Fruit fly (Drosophila melanogaster) whole organism, embryonic: ENCODE results near the gene CG43915.

Experiments
- CG14710 ChIP-seq: fragments of 200-800 bp; sonication (Bioruptor generic); optimal IDR thresholded peaks from 3 replicates; lab custom pipeline; 2019; ENCODE audit warnings: missing biosample characterization, mild to moderate bottlenecking, missing genetic modification characterization, moderate library complexity
- CG6854 ChIP-seq: fragments of 200-800 bp; sonication (Bioruptor generic); optimal IDR thresholded peaks from 3 replicates; lab custom pipeline; 2017; ENCODE audit warnings: missing biosample characterization, mild to moderate bottlenecking, missing genetic modification characterization
- Ssrp ChIP-seq: fragments of 200-800 bp; sonication (Bioruptor generic); optimal IDR thresholded peaks from 2 replicates; lab custom pipeline; 2018; ENCODE audit warnings: missing biosample characterization, mild to moderate bottlenecking, missing genetic modification characterization, moderate library complexity
- Vsx1 ChIP-seq: fragments of 200-800 bp; sonication (Bioruptor generic); optimal IDR thresholded peaks from 2 replicates; lab custom pipeline; 2017; ENCODE audit warnings: missing biosample characterization, mild to moderate bottlenecking, missing genetic modification characterization, missing genetic modification reagents
- bowl ChIP-seq: fragments of 200-800 bp; sonication (Bioruptor generic); IDR thresholded peaks from 2 replicates; pipeline ENCODE4 v1.3.6; 2022; ENCODE audit warnings: missing biosample characterization, missing genetic modification characterization
- cas ChIP-seq: fragments of 200-800 bp; sonication (Bioruptor generic); IDR thresholded peaks from 2 replicates; pipeline ENCODE4 v1.3.6; 2022; ENCODE audit warnings: missing biosample characterization, missing genetic modification characterization
- fru ChIP-seq: fragments of >200 bp; optimal IDR thresholded peaks from 2 replicates; lab custom pipeline; 2017
- odd ChIP-seq: fragments of 200-800 bp; sonication (Bioruptor generic); optimal IDR thresholded peaks from 2 replicates; lab custom pipeline; 2017; ENCODE audit warnings: missing biosample characterization, mild to moderate bottlenecking, missing genetic modification characterization
- repo ChIP-seq: fragments of 200-800 bp; sonication (Bioruptor generic); optimal IDR thresholded peaks from 2 replicates; lab custom pipeline; 2016; ENCODE audit warnings: missing biosample characterization, missing genetic modification characterization
- usp ChIP-seq: fragments of >200 bp; optimal IDR thresholded peaks from 2 replicates; lab custom pipeline; 2017; ENCODE audit warnings: missing biosample characterization, missing genetic modification characterization
- zfh2 ChIP-seq: fragments of 200-800 bp; sonication (Bioruptor generic); optimal IDR thresholded peaks from 2 replicates; lab custom pipeline; 2016; ENCODE audit warnings: missing biosample characterization, missing genetic modification characterization

DNA sequence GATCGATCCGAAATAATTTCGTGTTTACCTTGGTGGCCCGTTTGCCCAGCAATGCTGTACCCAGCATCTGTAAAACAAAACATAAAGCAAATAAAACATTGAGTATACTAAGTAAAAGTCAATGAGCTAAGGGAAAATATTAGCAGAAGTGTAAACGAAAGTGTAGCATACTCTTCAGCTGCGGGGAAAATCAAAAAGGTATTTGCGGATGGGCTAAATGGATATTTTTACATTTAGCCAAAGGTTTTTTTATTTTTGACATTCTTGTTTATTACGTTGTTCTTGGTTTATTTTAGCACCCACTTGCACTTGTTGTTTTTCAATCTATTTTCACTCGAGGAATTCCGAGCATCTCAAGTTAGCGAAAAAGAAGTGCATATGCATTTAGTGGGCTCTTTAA, 41.8 kb upstream of the CG43915 start:
- TF ChIP-seq Vsx1 = no peak
- TF ChIP-seq zfh2 (GFP tag; lab: Kevin White, UChicago) = no peak
- TF ChIP-seq repo (GFP tag; lab: Kevin White, UChicago) = no peak
- no peak for TF ChIP-seq fru (lab: Kevin White, UChicago)
- no peak for TF ChIP-seq odd
- no peak for TF ChIP-seq Ssrp (tag; lab: Kevin White, UChicago)
- TF ChIP-seq usp = no peak
- no peak for TF ChIP-seq CG6854 (GFP tag; lab: Kevin White, UChicago)
- no peak for TF ChIP-seq CG14710 (tag; lab: Kevin White, UChicago)
- TF ChIP-seq bowl = no peak
- TF ChIP-seq cas (GFP tag; lab: Robert Waterston, UW) = no peak
